Worm (Caenorhabditis elegans) whole organism, L1 larva: Measurements from ENCODE around the gene taf-6.1.

ENCODE experiments used
- blmp-1 ChIP-seq: fragments of 150-350 bp; optimal IDR thresholded peaks from 2 replicates; lab custom pipeline; 2014; ENCODE audit warnings: missing biosample characterization, missing genetic modification characterization
- dpl-1 ChIP-seq, 3 experiments: fragments of 150-350 bp in 2 of 3; sonication (generic microtip) in 1 of 3; optimal IDR thresholded peaks; 2 replicates each; lab custom pipeline; 2014 to 2017; ENCODE audit warnings: missing biosample characterization in 3 of 3, missing genetic modification characterization in 3 of 3, missing genetic modification reagents in 3 of 3
- fkh-10 ChIP-seq: sonication (generic microtip); optimal IDR thresholded peaks from 2 replicates; lab custom pipeline; 2017; ENCODE audit warnings: missing biosample characterization, missing genetic modification reagents, missing genetic modification characterization
- pag-3 ChIP-seq: sonication (generic microtip); optimal IDR thresholded peaks from 2 replicates; lab custom pipeline; 2017; ENCODE audit warnings: missing genetic modification characterization, mild to moderate bottlenecking, missing compliant biosample characterization, antibody characterized with exemption, borderline replicate concordance; ENCODE audit not compliant: insufficient read depth
- skn-1 ChIP-seq: fragments of 150-350 bp; optimal IDR thresholded peaks from 2 replicates; lab custom pipeline; 2014; ENCODE audit warnings: missing biosample characterization, missing genetic modification characterization
- unc-62 ChIP-seq: fragments of 150-350 bp; optimal IDR thresholded peaks from 2 replicates; lab custom pipeline; 2014; ENCODE audit warnings: missing biosample characterization, missing genetic modification reagents, missing genetic modification characterization

DNA sequence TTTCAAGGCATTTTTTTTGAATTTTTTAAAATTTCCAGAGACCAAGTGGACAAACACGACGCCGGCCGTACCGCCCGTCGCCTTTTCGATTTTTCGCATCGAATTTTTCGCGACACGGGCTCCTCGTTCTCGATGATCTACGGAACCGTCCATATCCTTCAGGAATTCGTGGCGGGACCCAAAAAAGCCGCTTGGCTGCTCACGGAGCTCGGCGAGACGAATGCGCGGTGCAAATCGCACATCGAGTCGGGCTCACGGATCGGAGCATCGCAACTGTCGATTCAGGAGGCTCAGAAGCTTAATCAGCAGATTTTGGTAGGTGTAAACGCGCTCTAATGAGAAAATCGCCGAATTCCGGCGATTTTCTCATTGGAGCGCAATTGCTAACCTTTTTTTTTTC is 4.0 kb downstream of the taf-6.1 start:
- TF ChIP-seq blmp-1: no peak
- no peak for TF ChIP-seq skn-1 (tag; lab: Kevin White, UChicago)
- no peak for TF ChIP-seq dpl-1 (GFP tag; optimal IDR thresholded peaks at IDR 0.05; lab: Kevin White, UChicago)
- no peak for TF ChIP-seq unc-62 (GFP tag; lab: Kevin White, UChicago)
- no peak for TF ChIP-seq pag-3 (tag; lab: Kevin White, UChicago)
- no peak for TF ChIP-seq fkh-10 (GFP tag; lab: Kevin White, UChicago)
